Worm (Caenorhabditis elegans) whole organism, L3 larva: ENCODE data around the gene lmd-5.

ENCODE experiments used
- aly-2 ChIP-seq: fragments of 150-350 bp; optimal IDR thresholded peaks from 2 replicates; lab custom pipeline; 2014; ENCODE audit warnings: missing biosample characterization, missing genetic modification characterization
- ama-1 ChIP-seq: fragments of 150-350 bp; optimal IDR thresholded peaks from 2 replicates; lab custom pipeline; 2018
- ceh-16 ChIP-seq: sonication (generic microtip); optimal IDR thresholded peaks from 2 replicates; lab custom pipeline; 2017; ENCODE audit warnings: missing biosample characterization, missing genetic modification characterization
- ceh-28 ChIP-seq: fragments of 150-350 bp; optimal IDR thresholded peaks from 2 replicates; lab custom pipeline; 2014; ENCODE audit warnings: missing biosample characterization, missing genetic modification reagents, missing genetic modification characterization
- ceh-82 ChIP-seq: fragments of 150-350 bp; optimal IDR thresholded peaks from 2 replicates; lab custom pipeline; 2014; ENCODE audit warnings: missing biosample characterization, missing genetic modification characterization
- ceh-9 ChIP-seq: sonication (generic microtip); optimal IDR thresholded peaks from 2 replicates; lab custom pipeline; 2018; ENCODE audit warnings: missing biosample characterization, missing genetic modification characterization
- daf-12 ChIP-seq: fragments of 150-350 bp; optimal IDR thresholded peaks from 2 replicates; lab custom pipeline; 2014; ENCODE audit warnings: missing biosample characterization, missing genetic modification reagents, missing genetic modification characterization
- egl-27 ChIP-seq: sonication (generic microtip); optimal IDR thresholded peaks from 4 replicates; lab custom pipeline; 2017; ENCODE audit warnings: missing biosample characterization, missing genetic modification reagents, missing genetic modification characterization
- egl-5 ChIP-seq: fragments of 150-350 bp; optimal IDR thresholded peaks from 2 replicates; lab custom pipeline; 2017; ENCODE audit warnings: missing biosample characterization, missing genetic modification reagents, missing genetic modification characterization, inconsistent platforms
- elt-1 ChIP-seq: fragments of 150-350 bp; optimal IDR thresholded peaks from 2 replicates; lab custom pipeline; 2014; ENCODE audit warnings: missing biosample characterization, missing genetic modification characterization
- elt-2 ChIP-seq: sonication (generic microtip); optimal IDR thresholded peaks from 2 replicates; lab custom pipeline; 2016; ENCODE audit warnings: missing genetic modification reagents, mild to moderate bottlenecking, missing genetic modification characterization, missing compliant biosample characterization
- eor-1 ChIP-seq, 2 experiments: fragments of 150-350 bp; optimal IDR thresholded peaks; 2 replicates each; lab custom pipeline; 2014 to 2018; ENCODE audit warnings: missing biosample characterization in 2 of 2, missing genetic modification characterization in 2 of 2
- fkh-2 ChIP-seq: fragments of 150-350 bp; optimal IDR thresholded peaks from 2 replicates; lab custom pipeline; 2014; ENCODE audit warnings: missing biosample characterization, missing genetic modification reagents, missing genetic modification characterization
- hmg-11 ChIP-seq: sonication (generic microtip); optimal IDR thresholded peaks from 2 replicates; lab custom pipeline; 2016; ENCODE audit warnings: missing genetic modification characterization, missing compliant biosample characterization
- jun-1 ChIP-seq: fragments of 150-350 bp; optimal IDR thresholded peaks from 2 replicates; lab custom pipeline; 2014; ENCODE audit warnings: missing biosample characterization, missing genetic modification reagents, missing genetic modification characterization
- lin-15B ChIP-seq: fragments of 150-350 bp; optimal IDR thresholded peaks from 2 replicates; lab custom pipeline; 2014; ENCODE audit warnings: missing biosample characterization, missing genetic modification characterization
- lin-39 ChIP-seq: fragments of 150-350 bp; optimal IDR thresholded peaks from 2 replicates; lab custom pipeline; 2018; ENCODE audit warnings: missing biosample characterization, missing genetic modification reagents, missing genetic modification characterization
- lsy-12 ChIP-seq: sonication (generic microtip); optimal IDR thresholded peaks from 2 replicates; lab custom pipeline; 2016; ENCODE audit warnings: mild to moderate bottlenecking, missing genetic modification characterization, missing compliant biosample characterization
- mdl-1 ChIP-seq: fragments of 150-350 bp; optimal IDR thresholded peaks from 2 replicates; lab custom pipeline; 2014; ENCODE audit warnings: missing biosample characterization, missing genetic modification characterization
- mml-1 ChIP-seq: fragments of 150-350 bp; sonication (generic microtip); optimal IDR thresholded peaks from 3 replicates; lab custom pipeline; 2014; ENCODE audit warnings: missing biosample characterization, missing genetic modification characterization
- nfya-1 ChIP-seq: sonication (generic microtip); optimal IDR thresholded peaks from 2 replicates; lab custom pipeline; 2017; ENCODE audit warnings: missing genetic modification characterization, mild to moderate bottlenecking, missing compliant biosample characterization, antibody characterized with exemption, moderate library complexity; ENCODE audit not compliant: insufficient read depth
- nhr-12 ChIP-seq: fragments of 150-350 bp; optimal IDR thresholded peaks from 2 replicates; lab custom pipeline; 2014; ENCODE audit warnings: missing biosample characterization, missing genetic modification characterization
- nhr-23 ChIP-seq: fragments of 150-350 bp; optimal IDR thresholded peaks from 2 replicates; lab custom pipeline; 2014; ENCODE audit warnings: missing biosample characterization, missing genetic modification reagents, missing genetic modification characterization
- nhr-237 ChIP-seq: fragments of 150-350 bp; optimal IDR thresholded peaks from 2 replicates; lab custom pipeline; 2014; ENCODE audit warnings: missing biosample characterization, missing genetic modification characterization
- nhr-25 ChIP-seq: sonication (generic microtip); optimal IDR thresholded peaks from 2 replicates; lab custom pipeline; 2017; ENCODE audit warnings: missing biosample characterization, missing genetic modification characterization
- nhr-28 ChIP-seq: fragments of 150-350 bp; optimal IDR thresholded peaks from 2 replicates; lab custom pipeline; 2014; ENCODE audit warnings: missing biosample characterization, missing genetic modification characterization
- nhr-43 ChIP-seq: sonication (generic microtip); optimal IDR thresholded peaks from 2 replicates; lab custom pipeline; 2016; ENCODE audit warnings: mild to moderate bottlenecking, missing genetic modification characterization, missing compliant biosample characterization; ENCODE audit not compliant: poor library complexity, severe bottlenecking
- nhr-67 ChIP-seq: fragments of 150-350 bp; optimal IDR thresholded peaks from 2 replicates; lab custom pipeline; 2014; ENCODE audit warnings: missing biosample characterization, missing genetic modification characterization
- nhr-76 ChIP-seq: fragments of 150-350 bp; sonication (generic microtip); optimal IDR thresholded peaks from 5 replicates; lab custom pipeline; 2014; ENCODE audit warnings: missing biosample characterization, missing genetic modification characterization
- nhr-77 ChIP-seq: fragments of 150-350 bp; optimal IDR thresholded peaks from 2 replicates; lab custom pipeline; 2014; ENCODE audit warnings: missing biosample characterization, missing genetic modification characterization
- pqm-1 ChIP-seq: fragments of 150-350 bp; optimal IDR thresholded peaks from 2 replicates; lab custom pipeline; 2017; ENCODE audit warnings: missing biosample characterization, missing genetic modification characterization, inconsistent platforms
- snpc-4 ChIP-seq: fragments of 150-350 bp; optimal IDR thresholded peaks from 2 replicates; lab custom pipeline; 2014; ENCODE audit warnings: missing biosample characterization, missing genetic modification characterization
- tbx-2 ChIP-seq: sonication (generic microtip); optimal IDR thresholded peaks from 2 replicates; lab custom pipeline; 2016; ENCODE audit warnings: mild to moderate bottlenecking, missing genetic modification characterization, missing compliant biosample characterization
- unc-39 ChIP-seq: sonication (generic microtip); optimal IDR thresholded peaks from 4 replicates; lab custom pipeline; 2017; ENCODE audit warnings: missing biosample characterization, missing genetic modification characterization
- zag-1 ChIP-seq: fragments of 150-350 bp; optimal IDR thresholded peaks from 2 replicates; lab custom pipeline; 2014; ENCODE audit warnings: missing biosample characterization, missing genetic modification characterization
- ztf-11 ChIP-seq: fragments of 150-350 bp; optimal IDR thresholded peaks from 2 replicates; lab custom pipeline; 2014; ENCODE audit warnings: missing biosample characterization, missing genetic modification characterization
- ztf-4 ChIP-seq: fragments of 150-350 bp; optimal IDR thresholded peaks from 2 replicates; lab custom pipeline; 2014; ENCODE audit warnings: missing biosample characterization, missing genetic modification characterization

The lmd-5 gene

ce11 chrV:7138320-7138719, 14.9 kb downstream of the lmd-5 start, which contains the start of gene str-112:
TSS of gene str-112 (minus strand) at chrV:7138420.
- TF ChIP-seq ceh-82 (tag; lab: Kevin White, UChicago) (no peak), elt-1 (tag; lab: Kevin White, UChicago) (no peak), ztf-4 (tag; lab: Kevin White, UChicago) (no peak), nhr-77 (no peak), unc-39 (no peak), zag-1 (tag; lab: Kevin White, UChicago) (no peak), nhr-28 (tag; lab: Kevin White, UChicago) (no peak), fkh-2 (no peak), nhr-12 (tag; lab: Kevin White, UChicago) (no peak), jun-1 (tag; lab: Kevin White, UChicago) (no peak)

- TF ChIP-seq pqm-1 (tag; lab: Kevin White, UChicago) (peak; percentile 7), lin-15B (no peak)
Observed at ce11 chrV:7140368-7140767, 16.9 kb downstream of the lmd-5 start.

ce11 chrV:7141864-7142263, 18.4 kb downstream of the lmd-5 start, which contains the start of gene ugt-40:
TSS of gene ugt-40 (minus strand) at chrV:7141964.
- no peak for TF ChIP-seq nhr-77
- TF ChIP-seq nfya-1: no peak
- no peak for TF ChIP-seq ceh-9
- TF ChIP-seq nhr-237 (tag; lab: Kevin White, UChicago): no peak
- TF ChIP-seq mdl-1 (tag; lab: Kevin White, UChicago): no peak
- no peak for TF ChIP-seq hmg-11 (tag; lab: Kevin White, UChicago)
- TF ChIP-seq nhr-67 (tag; lab: Kevin White, UChicago): no peak
- TF ChIP-seq eor-1 (tag; optimal IDR thresholded peaks at IDR 0.05; lab: Kevin White, UChicago): no peak
- TF ChIP-seq daf-12 (tag; lab: Kevin White, UChicago): no peak
- no peak for TF ChIP-seq lsy-12 (tag; lab: Kevin White, UChicago)
- no peak for TF ChIP-seq aly-2 (tag; lab: Kevin White, UChicago)
- TF ChIP-seq ceh-16 (tag; lab: Kevin White, UChicago): no peak
- no peak for TF ChIP-seq ztf-4 (tag; lab: Kevin White, UChicago)
- no peak for TF ChIP-seq pqm-1 (tag; lab: Kevin White, UChicago)
- TF ChIP-seq lin-39: no peak
- no peak for TF ChIP-seq zag-1 (tag; lab: Kevin White, UChicago)
- no peak for TF ChIP-seq ceh-28 (tag; lab: Kevin White, UChicago)
- TF ChIP-seq nhr-25: no peak
- TF ChIP-seq tbx-2 (tag; lab: Kevin White, UChicago): no peak
- TF ChIP-seq ztf-11: no peak

- TF ChIP-seq elt-2 (tag; lab: Kevin White, UChicago): peak; percentile 33
- TF ChIP-seq tbx-2 (tag; lab: Kevin White, UChicago): no peak
- no peak for TF ChIP-seq egl-27 (tag; lab: Kevin White, UChicago)
- no peak for TF ChIP-seq nhr-67 (tag; lab: Kevin White, UChicago)
- TF ChIP-seq nhr-77: no peak
- TF ChIP-seq lsy-12 (tag; lab: Kevin White, UChicago): no peak
- no peak for TF ChIP-seq daf-12 (tag; lab: Kevin White, UChicago)
- TF ChIP-seq unc-39: no peak
- TF ChIP-seq ceh-9: no peak
- no peak for TF ChIP-seq nhr-23 (tag; lab: Kevin White, UChicago)
- no peak for TF ChIP-seq nhr-76 (tag; lab: Kevin White, UChicago)
- no peak for TF ChIP-seq mml-1
- TF ChIP-seq nhr-12 (tag; lab: Kevin White, UChicago): no peak
- peak; percentile 68 for TF ChIP-seq snpc-4
- TF ChIP-seq pqm-1 (tag; lab: Kevin White, UChicago): peak; percentile 46
- TF ChIP-seq ztf-11: no peak
- TF ChIP-seq egl-5 (tag; lab: Kevin White, UChicago): no peak
- TF ChIP-seq ama-1 (lab: Kevin White, UChicago): no peak
Observed at ce11 chrV:7142661-7143060, 19.2 kb downstream of the lmd-5 start.

ce11 chrV:7145250-7145850, 21.9 kb downstream of the lmd-5 start, which contains the start of gene ugt-37:
TSS of gene ugt-37 (minus strand) at chrV:7145318.
- no peak for TF ChIP-seq daf-12 (tag; lab: Kevin White, UChicago)
- no peak for TF ChIP-seq ceh-16 (tag; lab: Kevin White, UChicago)
- peak; percentile 33 for TF ChIP-seq elt-2 (tag; lab: Kevin White, UChicago)
- TF ChIP-seq pqm-1 (tag; lab: Kevin White, UChicago): no peak
- TF ChIP-seq nhr-43 (tag; lab: Kevin White, UChicago): no peak
